Worm (Caenorhabditis elegans): Measurements from ENCODE around the gene H20J04.1.

- TF ChIP-seq ZK546.5 (tag; optimal IDR thresholded peaks at IDR 0.05) (no peak), unc-62 (GFP tag; optimal IDR thresholded peaks at IDR 0.05) (no peak), ama-1 (optimal IDR thresholded peaks at IDR 0.05) (no peak), ztf-4 (tag; optimal IDR thresholded peaks at IDR 0.05) (no peak), sem-4 (tag; optimal IDR thresholded peaks at IDR 0.05) (no peak), unc-55 (GFP tag; optimal IDR thresholded peaks at IDR 0.05) (no peak), aly-2 (tag; optimal IDR thresholded peaks at IDR 0.05) (no peak), nhr-25 (tag; optimal IDR thresholded peaks at IDR 0.05) (no peak), ceh-16 (tag; optimal IDR thresholded peaks at IDR 0.05) (no peak), lin-39 (tag; optimal IDR thresholded peaks at IDR 0.05) (no peak), nhr-11 (tag; optimal IDR thresholded peaks at IDR 0.05) (no peak), skn-1 (tag; optimal IDR thresholded peaks at IDR 0.05) (no peak)
Measured at ce11 chrII:4319537-4320019, 35.8 kb upstream of the H20J04.1 start, which contains the start of gene Y52E8A.6.
